Worm (Caenorhabditis elegans): Measurements from ENCODE around the gene ttr-6.

ce11 chrX:6631437-6631836 lies 34.5 kb upstream of the ttr-6 start, which contains the start of gene aexr-2:
- TF ChIP-seq mab-5 (tag; optimal IDR thresholded peaks at IDR 0.05), result no peak
- no peak for TF ChIP-seq unc-62 (GFP tag; optimal IDR thresholded peaks at IDR 0.05)
- no peak for TF ChIP-seq lin-13 (tag; optimal IDR thresholded peaks at IDR 0.05)
- TF ChIP-seq bed-3 (GFP tag; optimal IDR thresholded peaks at IDR 0.05), result no peak
- TF ChIP-seq hlh-1 (tag; optimal IDR thresholded peaks at IDR 0.05), result no peak
- TF ChIP-seq blmp-1 (tag; optimal IDR thresholded peaks at IDR 0.05), result no peak
- no peak for TF ChIP-seq mls-2 (tag; optimal IDR thresholded peaks at IDR 0.05)
- TF ChIP-seq nhr-237 (tag; optimal IDR thresholded peaks at IDR 0.05), result no peak
- TF ChIP-seq lsy-2 (tag; optimal IDR thresholded peaks at IDR 0.05), result no peak
- no peak for TF ChIP-seq nhr-28 (tag; optimal IDR thresholded peaks at IDR 0.05)
- TF ChIP-seq lin-32 (GFP tag; optimal IDR thresholded peaks at IDR 0.05), result no peak
- no peak for TF ChIP-seq snpc-4 (tag; optimal IDR thresholded peaks at IDR 0.05)
- no peak for TF ChIP-seq mep-1 (tag; optimal IDR thresholded peaks at IDR 0.05)
- TF ChIP-seq elt-3 (tag; optimal IDR thresholded peaks at IDR 0.05), result no peak

Measured in whole organism, mixed stage, embryonic.